Worm (Caenorhabditis elegans) whole organism, L4 larva: ENCODE measurements around the gene tor-1.

Source experiments
- F49E8.2 ChIP-seq: sonication (generic microtip); optimal IDR thresholded peaks from 2 replicates; lab custom pipeline; 2016; ENCODE audit warnings: missing compliant biosample characterization, mild to moderate bottlenecking, missing genetic modification characterization, borderline replicate concordance
- ctbp-1 ChIP-seq: fragments of 200-800 bp; sonication (Bioruptor generic); IDR thresholded peaks from 2 replicates; pipeline ENCODE4 v1.3.6; 2022; ENCODE audit warnings: missing genetic modification reagents, missing genetic modification characterization, missing compliant biosample characterization
- fos-1 ChIP-seq: fragments of 150-350 bp; optimal IDR thresholded peaks from 2 replicates; lab custom pipeline; 2014; ENCODE audit warnings: missing biosample characterization, missing genetic modification characterization
- nhr-28 ChIP-seq: fragments of 150-350 bp; optimal IDR thresholded peaks from 2 replicates; lab custom pipeline; 2014; ENCODE audit warnings: missing biosample characterization, missing genetic modification characterization
- nhr-41 ChIP-seq: fragments of 200-800 bp; sonication (Bioruptor generic); IDR thresholded peaks from 2 replicates; pipeline ENCODE4 v1.3.6; 2022; ENCODE audit warnings: missing genetic modification reagents, missing genetic modification characterization, missing compliant biosample characterization
- nhr-77 ChIP-seq: fragments of 150-350 bp; optimal IDR thresholded peaks from 2 replicates; lab custom pipeline; 2014; ENCODE audit warnings: missing biosample characterization, missing genetic modification characterization
- snpc-4 ChIP-seq: fragments of 150-350 bp; optimal IDR thresholded peaks from 2 replicates; lab custom pipeline; 2014; ENCODE audit warnings: missing biosample characterization, missing genetic modification characterization
- zag-1 ChIP-seq: fragments of 150-350 bp; optimal IDR thresholded peaks from 2 replicates; lab custom pipeline; 2014; ENCODE audit warnings: missing biosample characterization, missing genetic modification characterization
- zfp-2 ChIP-seq: sonication (generic microtip); optimal IDR thresholded peaks from 2 replicates; lab custom pipeline; 2016; ENCODE audit warnings: mild to moderate bottlenecking, missing genetic modification characterization, missing compliant biosample characterization

DNA sequence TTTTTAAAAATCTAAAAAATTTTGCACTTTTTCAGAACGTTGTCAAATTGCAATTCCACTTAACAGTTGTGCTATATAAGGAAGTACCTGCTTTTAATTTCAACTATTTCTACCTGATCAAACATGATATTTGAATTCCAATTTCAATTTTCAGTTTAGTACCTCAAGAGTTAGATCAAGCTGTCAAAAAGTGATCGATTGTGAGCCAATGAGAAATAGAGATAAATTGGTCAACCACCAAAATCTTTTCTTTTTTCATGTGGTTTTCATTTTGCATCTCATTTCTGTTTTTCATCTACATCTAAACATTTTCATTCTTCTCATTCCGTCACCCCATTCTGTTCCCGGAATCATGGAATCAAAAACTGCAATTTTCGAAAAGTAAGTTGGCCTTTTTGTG lies 3.2 kb upstream of the tor-1 start, which contains the start of gene egl-23:
- no peak for TF ChIP-seq fos-1 (tag; lab: Kevin White, UChicago)
- TF ChIP-seq nhr-77 (tag; lab: Kevin White, UChicago): no peak
- no peak for TF ChIP-seq nhr-28 (tag; lab: Kevin White, UChicago)
- no peak for TF ChIP-seq zfp-2 (tag; lab: Kevin White, UChicago)
- TF ChIP-seq nhr-41 (GFP tag; lab: Robert Waterston, UW): no peak
- TF ChIP-seq F49E8.2 (tag; lab: Kevin White, UChicago): no peak
- TF ChIP-seq ctbp-1 (GFP tag; lab: Robert Waterston, UW): no peak
- TF ChIP-seq zag-1 (tag; lab: Kevin White, UChicago): no peak
- no peak for TF ChIP-seq snpc-4 (tag; lab: Kevin White, UChicago)
